Worm (Caenorhabditis elegans): ENCODE measurements around the gene F23H12.3.
A peak's percentile ranks its signal among the peaks of the same experiment; 100 is the strongest.

The F23H12.3 gene

DNA sequence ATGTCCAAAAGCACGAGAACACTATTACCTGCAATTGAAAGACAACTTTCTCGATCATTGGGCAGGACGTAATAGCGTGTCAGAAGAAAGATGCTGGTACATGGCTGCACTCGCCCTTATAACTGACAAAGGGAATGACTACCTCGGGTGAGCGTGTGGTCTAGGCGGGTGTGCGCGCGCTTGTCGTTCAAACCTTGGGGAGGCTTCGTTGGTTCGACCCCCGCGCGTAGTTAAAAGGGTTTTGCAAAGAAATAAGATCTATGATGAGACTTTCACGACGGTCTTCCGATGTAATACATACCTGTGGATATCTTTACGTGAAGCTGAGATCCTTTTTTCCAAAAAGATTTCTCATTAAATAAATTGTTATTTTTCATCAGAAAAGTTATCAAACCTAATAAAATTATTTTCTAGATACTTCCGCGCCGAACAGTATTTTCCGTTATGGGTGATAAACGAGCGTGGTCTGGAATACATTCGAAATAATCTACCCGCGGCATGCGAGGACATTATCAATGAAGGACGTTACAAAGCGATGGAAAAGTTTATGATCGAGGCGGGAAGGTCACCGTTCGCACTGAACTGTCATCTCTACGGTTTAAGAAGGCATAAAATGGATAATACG is 41.4 kb upstream of the F23H12.3 start (continued):
- TF ChIP-seq ama-1 (optimal IDR thresholded peaks at IDR 0.05) (peak; percentile 91), dmd-9 (GFP tag; IDR thresholded peaks at IDR 0.05) (peak; percentile 96), gei-8 (GFP tag; optimal IDR thresholded peaks at IDR 0.05) (peak; percentile 99), duxl-1 (tag; optimal IDR thresholded peaks at IDR 0.05; ENCODE audit: poor library complexity) (peak; percentile 97), aha-1 (tag) (peak; percentile 93), skn-1 (tag; optimal IDR thresholded peaks at IDR 0.05) (no peak), aly-2 (tag; optimal IDR thresholded peaks at IDR 0.05) (peak; percentile 94), Y5F2A.4 (GFP tag; optimal IDR thresholded peaks at IDR 0.05) (peak; percentile 98), dpl-1 (GFP tag; optimal IDR thresholded peaks at IDR 0.05) (peak; percentile 63), nhr-6 (tag; optimal IDR thresholded peaks at IDR 0.05) (peak; percentile 91), arid-1 (GFP tag; conservative IDR thresholded peaks at IDR 0.05) (peak; percentile 99), spr-3 (GFP tag; optimal IDR thresholded peaks at IDR 0.05) (peak; percentile 97), lin-15B (tag; optimal IDR thresholded peaks at IDR 0.05) (no peak), unc-62 (GFP tag; optimal IDR thresholded peaks at IDR 0.05 in 1 of 2) (peak in 1 of 2 experiments; percentile 86), unc-62 (tag; optimal IDR thresholded peaks at IDR 0.05) (no peak), daf-8 (GFP tag; IDR thresholded peaks at IDR 0.05) (peak; percentile 96), Y75B8A.6 (GFP tag; IDR thresholded peaks at IDR 0.05) (peak; percentile 96), jun-1 (tag; optimal IDR thresholded peaks at IDR 0.05) (peak; percentile 73), F10B5.3 (tag; optimal IDR thresholded peaks at IDR 0.05) (peak; percentile 94), ceh-62 (tag; optimal IDR thresholded peaks at IDR 0.05) (no peak), nhr-41 (GFP tag; IDR thresholded peaks at IDR 0.05) (peak; percentile 100), madf-5 (GFP tag; IDR thresholded peaks at IDR 0.05) (peak; percentile 100), nhr-102 (tag; optimal IDR thresholded peaks at IDR 0.05) (peak; percentile 95), nhr-42 (GFP tag; IDR thresholded peaks at IDR 0.05) (peak; percentile 96), egl-27 (tag; optimal IDR thresholded peaks at IDR 0.05) (peak; percentile 38), ztf-11 (tag; optimal IDR thresholded peaks at IDR 0.05) (peak; percentile 49), hlh-11 (tag; optimal IDR thresholded peaks at IDR 0.05) (peak; percentile 82), lin-29 (GFP tag; IDR thresholded peaks at IDR 0.05) (peak; percentile 94), T20F7.1 (GFP tag; optimal IDR thresholded peaks at IDR 0.05) (peak; percentile 86), saeg-2 (GFP tag; IDR thresholded peaks at IDR 0.05) (peak; percentile 99), lin-39 (tag; optimal IDR thresholded peaks at IDR 0.05) (no peak), ztf-7 (tag; optimal IDR thresholded peaks at IDR 0.05) (peak; percentile 70), dmd-6 (GFP tag; IDR thresholded peaks at IDR 0.05) (peak; percentile 88), lin-1 (GFP tag; IDR thresholded peaks at IDR 0.05) (peak; percentile 98), R02D3.7 (tag; optimal IDR thresholded peaks at IDR 0.05) (peak; percentile 35), php-3 (GFP tag; IDR thresholded peaks at IDR 0.05) (peak; percentile 99), lsy-2 (tag; optimal IDR thresholded peaks at IDR 0.05) (peak; percentile 58 to 86), rbr-2 (tag; optimal IDR thresholded peaks at IDR 0.05) (peak; percentile 94), ctbp-1 (GFP tag; IDR thresholded peaks at IDR 0.05) (peak; percentile 99), sdz-12 (GFP tag; optimal IDR thresholded peaks at IDR 0.05) (peak; percentile 98), T26A8.4 (GFP tag; IDR thresholded peaks at IDR 0.05) (peak; percentile 98), F44E2.7 (GFP tag; IDR thresholded peaks at IDR 0.05) (peak; percentile 100), daf-19 (GFP tag; conservative IDR thresholded peaks at IDR 0.05) (peak; percentile 100), nhr-28 (tag; optimal IDR thresholded peaks at IDR 0.05) (no peak), mep-1 (tag; optimal IDR thresholded peaks at IDR 0.05) (peak; percentile 91), lin-38 (GFP tag; IDR thresholded peaks at IDR 0.05) (peak; percentile 93), ceh-20 (GFP tag; IDR thresholded peaks at IDR 0.05) (peak; percentile 97), unc-130 (GFP tag; optimal IDR thresholded peaks at IDR 0.05) (peak; percentile 83), ZK546.5 (tag; optimal IDR thresholded peaks at IDR 0.05) (peak in 1 of 2 experiments; percentile 23), madf-9 (GFP tag; conservative IDR thresholded peaks at IDR 0.05) (peak; percentile 95), hif-1 (tag; optimal IDR thresholded peaks at IDR 0.05) (peak; percentile 76 to 81), daf-12 (tag; optimal IDR thresholded peaks at IDR 0.05) (no peak)
